Worm (Caenorhabditis elegans) whole organism, L4/young adult: Measurements from ENCODE around the gene C37C3.11.

Experiments used
- W03F9.2 ChIP-seq: fragments of 150-350 bp; optimal IDR thresholded peaks from 2 replicates; lab custom pipeline; 2014; ENCODE audit warnings: missing biosample characterization, missing genetic modification characterization
- dao-5 ChIP-seq: sonication (generic microtip); optimal IDR thresholded peaks from 2 replicates; lab custom pipeline; 2016; ENCODE audit warnings: missing genotype, missing genetic modification characterization, moderate library complexity, missing compliant biosample characterization
- him-1 ChIP-seq: sonication (generic microtip); optimal IDR thresholded peaks from 2 replicates; lab custom pipeline; 2016; ENCODE audit warnings: missing genotype, missing genetic modification reagents, missing genetic modification characterization, missing compliant biosample characterization

C37C3.11 gene

DNA sequence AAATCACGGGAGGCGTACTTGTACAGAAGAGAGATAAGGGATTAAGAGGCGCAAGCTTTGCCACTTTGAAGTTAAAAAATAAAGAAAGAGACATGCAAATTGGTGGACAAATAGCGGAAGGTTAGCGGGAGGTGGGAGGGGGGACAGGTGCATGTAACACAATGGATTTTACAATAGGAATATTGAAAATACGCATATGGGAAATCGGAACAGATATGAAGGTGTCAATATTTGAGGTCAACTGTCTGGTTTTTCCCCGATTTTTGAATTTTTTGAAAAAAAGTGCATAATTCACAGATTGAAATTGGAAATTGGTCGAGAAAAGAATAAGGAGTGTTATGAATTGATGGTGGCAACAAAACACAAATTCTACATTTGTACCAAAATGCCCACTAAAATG, 2.8 kb downstream of the C37C3.11 start, which contains the start of gene C37C3.17:
C37C3.17 (minus strand) TSS at position 101 of the 400 bp plus-strand sequence.
- TF ChIP-seq dao-5 (tag; lab: Kevin White, UChicago) = no peak
- TF ChIP-seq him-1 (tag; lab: Kevin White, UChicago) = no peak
- TF ChIP-seq W03F9.2 (tag; lab: Kevin White, UChicago) = no peak

DNA sequence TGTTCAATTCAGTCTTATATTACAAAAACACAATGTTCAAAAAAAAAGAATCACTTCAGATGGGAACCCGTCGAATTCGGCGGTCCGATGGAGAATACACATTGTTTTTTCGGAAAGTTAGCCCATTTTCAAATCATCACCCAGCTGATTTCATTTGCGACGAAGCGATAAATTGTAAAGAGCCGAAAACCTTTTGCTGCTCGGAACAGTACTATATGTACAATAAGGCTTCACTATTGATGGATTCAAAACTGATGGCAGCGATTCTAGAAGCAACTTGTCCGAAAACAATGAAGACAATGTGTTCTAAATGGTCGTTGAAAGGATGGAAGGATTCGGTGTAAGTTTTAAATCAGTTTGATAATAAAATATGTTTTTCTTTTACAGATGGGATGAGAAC, 6.6 kb downstream of the C37C3.11 start, which contains the start of gene C37C3.1:
C37C3.1 (plus strand) TSS at position 33 of the 400 bp plus-strand sequence.
- TF ChIP-seq W03F9.2 (tag; lab: Kevin White, UChicago) (no peak), dao-5 (tag; lab: Kevin White, UChicago) (no peak), him-1 (tag; lab: Kevin White, UChicago) (no peak)

DNA sequence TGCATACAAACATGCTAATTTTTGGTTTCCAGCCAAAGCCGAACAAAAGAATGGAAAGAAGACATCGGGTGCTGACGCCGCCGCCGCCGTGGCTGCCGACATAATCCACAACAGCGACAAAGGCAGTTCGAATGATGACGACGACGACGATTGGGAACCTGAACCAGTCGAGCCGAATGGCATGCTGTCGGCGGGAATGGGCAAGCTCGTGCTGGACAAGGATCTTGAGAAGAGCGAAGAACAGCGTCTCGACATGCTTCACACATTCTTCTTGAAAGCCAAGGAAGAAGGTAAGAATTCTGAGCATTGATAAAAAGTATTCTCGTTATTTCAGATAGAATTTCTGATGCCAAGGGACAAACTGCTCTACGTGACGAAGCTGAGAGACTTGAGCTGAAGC, 7.9 kb downstream of the C37C3.11 start:
- TF ChIP-seq dao-5 (tag; lab: Kevin White, UChicago) (no peak), W03F9.2 (tag; lab: Kevin White, UChicago) (no peak), him-1 (tag; lab: Kevin White, UChicago) (no peak)

DNA sequence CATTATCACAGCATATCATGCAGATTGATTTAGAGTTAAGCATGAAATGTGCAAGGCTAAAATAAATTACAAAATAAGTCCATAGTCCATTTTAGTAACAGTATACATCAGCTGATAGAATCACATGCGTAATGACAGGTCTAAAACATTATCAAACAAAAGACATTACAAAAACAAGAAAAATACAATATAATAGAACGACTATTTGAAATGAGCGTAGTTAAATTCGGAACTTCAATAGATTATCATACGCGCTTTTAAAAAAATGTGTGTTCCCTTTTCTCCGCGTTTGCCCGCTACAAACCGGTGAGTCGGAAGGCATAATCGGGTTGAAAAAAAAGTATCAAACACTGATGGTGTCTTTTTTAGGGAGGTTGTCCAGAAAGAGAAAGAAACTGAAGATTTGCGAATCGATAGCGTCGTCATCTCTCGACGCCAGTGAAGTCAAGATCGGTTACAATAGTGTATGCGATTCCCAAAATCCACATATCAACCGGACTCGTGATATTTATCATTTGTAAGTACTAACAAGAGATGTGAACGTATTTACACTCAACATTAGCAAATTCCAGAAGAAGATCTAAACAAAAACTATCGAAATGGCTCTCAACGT, 9.1 kb downstream of the C37C3.11 start, which contains the start of gene C37C3.2:
C37C3.2 (plus strand) TSS at position 563 of the 613 bp plus-strand sequence.
- no peak for TF ChIP-seq him-1 (tag; lab: Kevin White, UChicago)
- no peak for TF ChIP-seq dao-5 (tag; lab: Kevin White, UChicago)
- TF ChIP-seq W03F9.2 (tag; lab: Kevin White, UChicago) = no peak

DNA sequence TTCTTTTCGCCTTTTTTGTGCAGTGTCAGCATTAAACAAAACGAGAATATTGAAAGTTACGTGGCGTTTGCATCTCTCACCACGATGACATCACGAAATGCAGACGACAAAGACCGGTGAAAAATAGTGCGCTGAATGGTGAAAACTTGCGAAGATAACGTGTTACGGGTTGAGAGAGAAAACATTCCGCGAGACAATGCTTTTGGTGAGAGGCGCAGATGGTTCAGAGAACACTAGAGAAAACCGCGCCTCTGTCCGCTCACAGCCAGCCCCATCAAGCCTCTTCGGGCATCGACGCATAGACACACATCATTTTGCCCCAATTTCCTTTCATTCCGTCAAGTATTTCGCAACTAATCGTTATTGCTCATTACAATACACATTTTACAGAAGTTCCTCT, 10.0 kb downstream of the C37C3.11 start, which contains the start of the genes C37C3.9 and C37C3.18:
C37C3.9 (minus strand) TSS at position 98 of the 400 bp plus-strand sequence.
C37C3.18 (plus strand) TSS at position 391 of the 400 bp plus-strand sequence.
- TF ChIP-seq him-1 (tag; lab: Kevin White, UChicago) (no peak), dao-5 (tag; lab: Kevin White, UChicago) (no peak), W03F9.2 (tag; lab: Kevin White, UChicago) (peak; percentile 31)

DNA sequence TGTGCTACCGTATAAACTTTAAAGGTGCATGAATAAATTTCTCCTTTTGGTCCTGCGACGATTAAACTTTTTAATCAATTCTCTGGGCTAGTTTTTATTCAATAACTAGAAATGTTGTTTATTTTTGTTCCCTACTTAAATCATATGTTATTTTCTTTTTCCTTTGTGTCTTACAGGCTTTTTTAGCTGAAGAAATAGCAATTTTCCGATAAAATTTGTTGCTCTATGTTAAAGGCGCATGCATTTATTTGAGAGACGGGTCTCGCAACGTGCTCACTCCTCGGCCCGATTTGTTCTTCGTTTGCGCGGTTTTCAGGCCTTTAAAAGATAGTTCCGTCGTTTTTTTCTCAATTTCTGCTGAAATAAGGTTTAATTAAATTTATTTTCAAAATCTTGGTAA, 10.7 kb downstream of the C37C3.11 start:
- TF ChIP-seq him-1 (tag; lab: Kevin White, UChicago) (no peak), W03F9.2 (tag; lab: Kevin White, UChicago) (peak; percentile 59)

DNA sequence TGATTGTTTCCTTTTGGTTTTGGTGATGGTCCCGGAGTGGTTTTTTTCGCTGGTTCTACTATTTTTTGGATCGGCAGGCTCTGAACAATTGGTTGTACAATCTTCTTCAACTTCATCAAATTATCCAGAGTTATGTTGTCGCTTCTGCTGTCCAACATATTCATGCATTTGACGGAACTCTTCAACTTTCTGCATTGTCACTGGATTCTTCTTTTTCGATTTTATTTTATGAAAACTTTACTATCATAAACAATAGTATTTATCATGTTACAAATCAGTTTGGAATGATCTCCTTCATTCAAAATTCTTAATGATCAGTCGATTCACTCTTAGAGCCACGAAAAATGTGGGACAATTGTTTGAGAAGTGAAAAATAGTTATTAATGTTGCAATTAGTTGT, 12.5 kb downstream of the C37C3.11 start:
- TF ChIP-seq W03F9.2 (tag; lab: Kevin White, UChicago) = no peak
- no peak for TF ChIP-seq him-1 (tag; lab: Kevin White, UChicago)
- TF ChIP-seq dao-5 (tag; lab: Kevin White, UChicago) = no peak

DNA sequence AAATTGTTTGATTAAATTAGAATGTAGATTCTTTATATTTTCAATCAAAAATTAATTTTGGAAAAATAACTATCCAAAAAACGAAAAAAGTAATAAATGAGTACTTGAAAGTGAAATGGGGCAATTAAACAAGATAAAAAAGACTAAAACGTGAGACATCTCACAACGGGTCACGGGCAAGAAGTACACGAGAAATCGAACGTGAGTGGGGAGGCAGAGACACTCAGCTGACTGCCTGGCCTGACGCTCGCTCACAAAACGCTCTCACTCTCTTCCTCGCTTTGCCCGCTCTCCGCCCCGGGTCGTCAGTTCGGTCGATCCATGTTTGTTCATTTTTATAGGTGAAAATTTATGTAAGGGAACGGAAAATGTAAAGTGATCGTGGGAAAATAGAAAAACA, 16.3 kb downstream of the C37C3.11 start:
- TF ChIP-seq him-1 (tag; lab: Kevin White, UChicago) (no peak), dao-5 (tag; lab: Kevin White, UChicago) (no peak), W03F9.2 (tag; lab: Kevin White, UChicago) (no peak)

DNA sequence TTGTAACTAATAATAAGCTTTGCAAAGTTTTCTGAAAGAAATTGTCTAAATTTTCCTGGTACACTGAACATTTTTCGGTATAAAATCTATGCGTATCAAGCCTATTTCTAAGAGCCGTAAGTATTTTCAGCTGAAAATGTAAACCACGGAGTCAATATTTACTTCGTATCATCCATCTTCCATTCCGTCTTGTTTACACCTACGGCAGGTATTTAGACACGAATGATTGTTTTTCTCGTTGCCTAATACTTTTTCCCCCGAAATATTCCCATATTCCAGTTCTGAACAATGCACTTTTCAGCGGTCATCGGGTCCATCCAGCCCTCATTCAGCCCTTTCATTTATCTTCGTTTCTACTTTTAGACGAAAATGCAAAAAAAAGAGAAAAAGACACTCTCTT, 16.9 kb downstream of the C37C3.11 start:
- TF ChIP-seq dao-5 (tag; lab: Kevin White, UChicago) (no peak), him-1 (tag; lab: Kevin White, UChicago) (no peak), W03F9.2 (tag; lab: Kevin White, UChicago) (no peak)

DNA sequence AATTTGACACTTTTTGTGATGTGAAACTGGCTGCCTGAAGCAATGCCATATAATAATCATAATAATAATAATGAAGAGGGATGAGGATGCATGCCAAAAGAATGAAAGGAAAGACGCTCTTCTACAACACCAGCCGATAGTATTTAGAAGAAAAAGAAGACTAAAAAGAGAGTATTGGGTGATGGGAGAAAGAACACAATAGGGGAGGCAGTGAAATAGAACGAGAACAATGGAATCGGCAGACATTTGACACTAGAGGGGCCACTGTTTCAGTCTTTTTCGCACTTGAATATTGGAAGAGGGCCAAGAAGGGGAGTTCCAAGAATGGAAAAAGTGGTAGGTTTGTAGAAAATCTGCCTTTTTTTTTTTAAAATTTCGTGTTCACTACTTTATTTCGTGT, 17.4 kb downstream of the C37C3.11 start, which contains the start of gene memo-1:
memo-1 (minus strand) TSS at position 2 of the 400 bp plus-strand sequence.
- TF ChIP-seq him-1 (tag; lab: Kevin White, UChicago) (no peak), dao-5 (tag; lab: Kevin White, UChicago) (no peak), W03F9.2 (tag; lab: Kevin White, UChicago) (no peak)

DNA sequence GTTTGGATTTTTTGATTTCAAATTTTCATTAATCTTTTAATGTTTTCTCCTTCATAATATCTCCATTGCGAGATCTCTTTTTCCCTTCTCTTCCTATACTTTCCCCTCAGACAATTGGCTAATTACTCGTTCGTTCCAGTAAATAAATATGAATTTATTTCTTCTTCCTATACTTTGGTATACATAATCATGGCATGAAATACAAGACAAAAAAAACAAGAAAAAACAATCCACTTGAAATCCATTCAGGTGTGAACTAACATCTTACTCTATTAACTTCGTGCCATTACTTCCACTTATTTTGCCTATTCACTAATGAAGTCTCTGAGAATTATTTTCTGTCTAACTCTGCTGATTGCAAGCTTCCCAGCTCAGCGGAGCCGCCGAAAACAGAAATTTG, 22.3 kb downstream of the C37C3.11 start, which contains the start of gene grd-8:
grd-8 (plus strand) TSS at position 301 of the 400 bp plus-strand sequence.
- no peak for TF ChIP-seq W03F9.2 (tag; lab: Kevin White, UChicago)
- no peak for TF ChIP-seq him-1 (tag; lab: Kevin White, UChicago)
- no peak for TF ChIP-seq dao-5 (tag; lab: Kevin White, UChicago)

DNA sequence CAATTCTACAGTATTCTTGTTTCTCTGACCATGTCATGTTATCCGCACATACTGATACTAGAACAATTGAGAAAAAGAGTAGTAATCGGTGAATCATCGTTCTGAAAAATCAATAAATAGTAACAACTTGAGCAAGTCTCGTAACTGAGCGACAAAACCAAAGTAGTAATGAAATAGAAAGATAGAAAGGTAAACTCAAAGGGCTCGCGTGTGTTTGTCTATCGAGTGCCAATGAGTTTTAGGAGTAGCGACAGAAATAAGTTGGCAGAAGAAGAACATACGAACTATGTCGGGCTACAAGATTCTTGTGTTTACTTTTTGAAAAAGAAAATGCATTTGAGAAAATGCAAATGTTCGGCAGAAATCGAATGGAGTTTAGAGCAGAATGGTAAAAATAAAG, 25.1 kb downstream of the C37C3.11 start, which contains the start of gene C37C3.12:
C37C3.12 (minus strand) TSS at position 101 of the 400 bp plus-strand sequence.
- TF ChIP-seq him-1 (tag; lab: Kevin White, UChicago) (no peak), dao-5 (tag; lab: Kevin White, UChicago) (no peak), W03F9.2 (tag; lab: Kevin White, UChicago) (no peak)

DNA sequence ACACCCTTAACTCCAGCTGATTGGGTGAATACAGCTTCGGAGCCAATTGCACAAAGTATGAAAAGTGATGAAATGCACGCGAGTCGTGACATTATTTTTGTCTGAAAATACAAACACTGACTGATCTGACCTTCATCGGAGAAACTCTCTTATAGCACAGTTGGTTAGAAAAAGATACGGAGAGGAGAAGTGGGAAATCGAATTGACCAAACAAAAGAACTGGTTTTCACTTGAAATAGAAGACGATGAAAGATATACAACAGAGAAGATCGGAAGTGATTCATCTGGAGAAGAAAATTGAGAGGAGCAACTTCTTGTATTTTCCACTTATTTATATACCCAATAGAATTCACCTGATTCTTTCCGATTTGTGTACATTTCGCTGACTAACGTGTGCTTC, 26.8 kb downstream of the C37C3.11 start, which contains the start of gene ttr-33:
ttr-33 (minus strand) TSS at position 101 of the 400 bp plus-strand sequence.
- no peak for TF ChIP-seq dao-5 (tag; lab: Kevin White, UChicago)
- TF ChIP-seq him-1 (tag; lab: Kevin White, UChicago) = no peak
- no peak for TF ChIP-seq W03F9.2 (tag; lab: Kevin White, UChicago)
